Worm (Caenorhabditis elegans) whole organism, L2 larva: ENCODE data around the gene mdt-21.

Experiments used
- F13H6.1 ChIP-seq: sonication (generic microtip); optimal IDR thresholded peaks from 2 replicates; lab custom pipeline; 2016; ENCODE audit warnings: missing genetic modification characterization, missing compliant biosample characterization
- R02D3.7 ChIP-seq: fragments of 150-350 bp; optimal IDR thresholded peaks from 2 replicates; lab custom pipeline; 2014; ENCODE audit warnings: missing biosample characterization, missing genetic modification characterization
- Y55F3AM.14 ChIP-seq: fragments of 200-800 bp; sonication (Bioruptor generic); optimal IDR thresholded peaks from 2 replicates; lab custom pipeline; 2018; ENCODE audit warnings: mild to moderate bottlenecking, missing genetic modification characterization, missing compliant biosample characterization
- alr-1 ChIP-seq: fragments of 150-350 bp; optimal IDR thresholded peaks from 2 replicates; lab custom pipeline; 2014; ENCODE audit warnings: missing biosample characterization, missing genetic modification characterization
- aly-2 ChIP-seq: fragments of 150-350 bp; optimal IDR thresholded peaks from 2 replicates; lab custom pipeline; 2014; ENCODE audit warnings: missing biosample characterization, missing genetic modification characterization
- ama-1 ChIP-seq: fragments of 150-350 bp; optimal IDR thresholded peaks from 2 replicates; lab custom pipeline; 2018; ENCODE audit warnings: inconsistent platforms
- blmp-1 ChIP-seq: sonication (generic microtip); optimal IDR thresholded peaks from 2 replicates; lab custom pipeline; 2017; ENCODE audit warnings: missing genetic modification characterization, mild to moderate bottlenecking, missing compliant biosample characterization, antibody characterized with exemption, moderate library complexity; ENCODE audit not compliant: insufficient read depth
- ceh-16 ChIP-seq: fragments of 150-350 bp; optimal IDR thresholded peaks from 2 replicates; lab custom pipeline; 2014; ENCODE audit warnings: missing biosample characterization, missing genetic modification characterization
- ceh-82 ChIP-seq: fragments of 150-350 bp; optimal IDR thresholded peaks from 2 replicates; lab custom pipeline; 2014; ENCODE audit warnings: missing biosample characterization, missing genetic modification characterization
- crh-2 ChIP-seq: sonication (generic microtip); optimal IDR thresholded peaks from 2 replicates; lab custom pipeline; 2017; ENCODE audit warnings: missing biosample characterization, missing genetic modification characterization
- egl-27 ChIP-seq: sonication (generic microtip); optimal IDR thresholded peaks from 3 replicates; lab custom pipeline; 2017; ENCODE audit warnings: missing biosample characterization, missing genetic modification reagents, missing genetic modification characterization
- fos-1 ChIP-seq: fragments of 150-350 bp; optimal IDR thresholded peaks from 2 replicates; lab custom pipeline; 2014; ENCODE audit warnings: missing biosample characterization, missing genetic modification characterization
- lin-11 ChIP-seq: fragments of 150-350 bp; sonication (generic microtip); optimal IDR thresholded peaks from 2 replicates; lab custom pipeline; 2014; ENCODE audit warnings: missing biosample characterization, missing genetic modification characterization, inconsistent platforms, mixed read lengths
- lin-39 ChIP-seq: fragments of 150-350 bp; optimal IDR thresholded peaks from 2 replicates; lab custom pipeline; 2014; ENCODE audit warnings: missing biosample characterization, missing genetic modification reagents, missing genetic modification characterization
- lsy-2 ChIP-seq, 2 experiments: fragments of 150-350 bp in 1 of 2; sonication (generic microtip) in 1 of 2; optimal IDR thresholded peaks; 2 replicates each; lab custom pipeline; 2014 to 2017; ENCODE audit warnings: missing biosample characterization in 2 of 2, missing genetic modification characterization in 2 of 2
- mab-5 ChIP-seq: fragments of 150-350 bp; optimal IDR thresholded peaks from 2 replicates; lab custom pipeline; 2014; ENCODE audit warnings: missing biosample characterization, missing genetic modification characterization
- mbf-1 ChIP-seq: sonication (generic microtip); optimal IDR thresholded peaks from 2 replicates; lab custom pipeline; 2017; ENCODE audit warnings: missing biosample characterization, missing genetic modification characterization
- mdl-1 ChIP-seq, 2 experiments: fragments of 150-350 bp in 1 of 2; sonication (generic microtip) in 1 of 2; optimal IDR thresholded peaks; 2 replicates each; lab custom pipeline; 2017; ENCODE audit warnings: missing biosample characterization in 2 of 2, missing genetic modification characterization in 2 of 2
- nhr-10 ChIP-seq: sonication (generic microtip); optimal IDR thresholded peaks from 2 replicates; lab custom pipeline; 2017; ENCODE audit warnings: missing biosample characterization, missing genetic modification characterization
- nhr-11 ChIP-seq: fragments of 150-350 bp; optimal IDR thresholded peaks from 2 replicates; lab custom pipeline; 2014; ENCODE audit warnings: missing biosample characterization, missing genetic modification characterization
- nhr-12 ChIP-seq: fragments of 150-350 bp; optimal IDR thresholded peaks from 2 replicates; lab custom pipeline; 2014; ENCODE audit warnings: missing biosample characterization, missing genetic modification characterization
- nhr-129 ChIP-seq: fragments of 150-350 bp; optimal IDR thresholded peaks from 2 replicates; lab custom pipeline; 2014; ENCODE audit warnings: missing biosample characterization, missing genetic modification characterization
- nhr-21 ChIP-seq: fragments of 150-350 bp; optimal IDR thresholded peaks from 2 replicates; lab custom pipeline; 2014; ENCODE audit warnings: missing biosample characterization, missing genetic modification characterization
- nhr-237 ChIP-seq: fragments of 150-350 bp; optimal IDR thresholded peaks from 2 replicates; lab custom pipeline; 2014; ENCODE audit warnings: missing biosample characterization, missing genetic modification characterization
- nhr-25 ChIP-seq: fragments of 150-350 bp; sonication (generic microtip); optimal IDR thresholded peaks from 3 replicates; lab custom pipeline; 2014; ENCODE audit warnings: missing biosample characterization, missing genetic modification characterization
- nhr-77 ChIP-seq: fragments of 150-350 bp; optimal IDR thresholded peaks from 2 replicates; lab custom pipeline; 2014; ENCODE audit warnings: missing biosample characterization, missing genetic modification characterization
- sem-4 ChIP-seq: fragments of 150-350 bp; optimal IDR thresholded peaks from 2 replicates; lab custom pipeline; 2014; ENCODE audit warnings: missing biosample characterization, missing genetic modification reagents, missing genetic modification characterization
- skn-1 ChIP-seq: sonication (generic microtip); optimal IDR thresholded peaks from 2 replicates; lab custom pipeline; 2017; ENCODE audit warnings: missing biosample characterization, missing genetic modification characterization
- sma-9 ChIP-seq, 2 experiments: fragments of 150-350 bp in 1 of 2; sonication (generic microtip) in 1 of 2; optimal IDR thresholded peaks; 2 replicates each; lab custom pipeline; 2014 to 2016; ENCODE audit warnings: missing genetic modification characterization in 2 of 2, mild to moderate bottlenecking in 1 of 2, missing biosample characterization in 1 of 2, missing compliant biosample characterization in 1 of 2, missing genetic modification reagents in 1 of 2, moderate library complexity in 1 of 2
- unc-39 ChIP-seq: fragments of 150-350 bp; optimal IDR thresholded peaks from 2 replicates; lab custom pipeline; 2014; ENCODE audit warnings: missing biosample characterization, missing genetic modification characterization
- unc-55 ChIP-seq: fragments of 150-350 bp; sonication (generic microtip); optimal IDR thresholded peaks from 3 replicates; lab custom pipeline; 2014; ENCODE audit warnings: missing biosample characterization, missing genetic modification reagents, missing genetic modification characterization
- zag-1 ChIP-seq: fragments of 150-350 bp; optimal IDR thresholded peaks from 2 replicates; lab custom pipeline; 2014; ENCODE audit warnings: missing biosample characterization, missing genetic modification characterization
- ztf-1 ChIP-seq: fragments of 200-800 bp; sonication (Bioruptor generic); conservative IDR thresholded peaks from 2 replicates; pipeline ENCODE4 v1.3.6; 2022; ENCODE audit warnings: missing genetic modification characterization, missing compliant biosample characterization
- ztf-11 ChIP-seq: sonication (generic microtip); optimal IDR thresholded peaks from 2 replicates; lab custom pipeline; 2017; ENCODE audit warnings: missing biosample characterization, missing genetic modification characterization
- ztf-4 ChIP-seq: fragments of 150-350 bp; optimal IDR thresholded peaks from 2 replicates; lab custom pipeline; 2014; ENCODE audit warnings: missing biosample characterization, missing genetic modification characterization

Gene mdt-21

DNA sequence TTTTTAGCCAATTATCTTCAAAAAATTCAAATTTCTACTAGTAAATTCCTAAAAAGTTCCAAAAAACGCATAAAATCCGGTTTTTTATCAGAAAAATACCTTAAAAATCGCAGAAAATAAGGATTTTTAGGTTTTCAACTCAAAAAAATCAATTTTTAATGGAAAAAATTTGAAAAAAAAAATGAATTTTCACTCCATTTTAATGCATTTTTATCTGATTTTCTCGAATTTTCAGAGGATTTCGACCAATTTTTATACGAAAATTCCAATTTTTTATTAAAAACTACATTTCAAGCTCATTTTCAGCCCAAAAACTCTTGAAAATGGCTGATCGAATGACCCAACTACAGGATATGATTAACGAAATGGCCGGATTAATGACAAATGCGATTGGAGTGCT is at the start of gene mdt-21:
mdt-21 (plus strand) TSS at position 301 of the 400 bp plus-strand sequence.
- TF ChIP-seq lsy-2 (tag; optimal IDR thresholded peaks at IDR 0.05; lab: Kevin White, UChicago) (no peak), lin-11 (no peak), nhr-77 (tag; lab: Kevin White, UChicago) (no peak), crh-2 (tag; lab: Kevin White, UChicago) (no peak), sem-4 (tag; lab: Kevin White, UChicago) (no peak), unc-39 (tag; lab: Kevin White, UChicago) (no peak), mbf-1 (tag; lab: Kevin White, UChicago) (no peak)

DNA sequence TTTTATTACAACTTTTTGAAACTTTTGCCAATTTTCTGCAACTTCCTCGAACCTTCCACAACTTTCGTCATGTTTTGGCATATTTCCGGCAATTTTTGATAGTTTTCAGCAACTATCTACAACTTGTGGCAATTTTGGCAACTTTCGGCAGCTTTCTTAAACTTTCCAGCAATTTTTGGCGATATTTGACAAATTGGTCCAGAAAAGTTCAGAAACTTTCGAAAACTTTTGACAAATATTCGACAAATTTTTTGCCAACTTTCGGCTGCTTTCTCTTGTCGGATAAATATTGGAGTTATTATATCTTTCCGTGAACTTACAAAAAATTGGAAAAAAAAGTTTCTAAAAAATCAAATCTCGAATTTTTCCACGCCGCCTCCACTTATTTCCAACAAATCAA is 47.1 kb upstream of the mdt-21 start, which contains the start of gene Y41C4A.18:
Y41C4A.18 (plus strand) TSS at position 301 of the 400 bp plus-strand sequence.
- no peak for TF ChIP-seq mdl-1 (tag; optimal IDR thresholded peaks at IDR 0.05; lab: Kevin White, UChicago)
- TF ChIP-seq ztf-4, result no peak
- TF ChIP-seq blmp-1 (tag; lab: Kevin White, UChicago), result no peak
- no peak for TF ChIP-seq nhr-77 (tag; lab: Kevin White, UChicago)
- no peak for TF ChIP-seq ceh-16
- TF ChIP-seq mab-5 (tag; lab: Kevin White, UChicago), result no peak
- TF ChIP-seq unc-55 (GFP tag; lab: Kevin White, UChicago), result no peak

ce11 chrIII:11730850-11731249 is 46.6 kb upstream of the mdt-21 start:
- TF ChIP-seq sma-9 (GFP tag; optimal IDR thresholded peaks at IDR 0.05; lab: Kevin White, UChicago) (no peak), sma-9 (tag; optimal IDR thresholded peaks at IDR 0.05; lab: Kevin White, UChicago) (no peak), nhr-237 (no peak), crh-2 (tag; lab: Kevin White, UChicago) (no peak), aly-2 (tag; lab: Kevin White, UChicago) (no peak), nhr-25 (tag; lab: Kevin White, UChicago) (no peak), nhr-11 (no peak), ama-1 (no peak), alr-1 (tag; lab: Kevin White, UChicago) (no peak), ceh-16 (no peak), egl-27 (tag; lab: Kevin White, UChicago) (no peak), unc-55 (GFP tag; lab: Kevin White, UChicago) (no peak), nhr-10 (no peak)

- TF ChIP-seq sma-9 (GFP tag; optimal IDR thresholded peaks at IDR 0.05; lab: Kevin White, UChicago), result no peak
- TF ChIP-seq sma-9 (tag; optimal IDR thresholded peaks at IDR 0.05; lab: Kevin White, UChicago), result no peak
- TF ChIP-seq nhr-129 (tag; lab: Kevin White, UChicago), result no peak
- no peak for TF ChIP-seq mbf-1 (tag; lab: Kevin White, UChicago)
- no peak for TF ChIP-seq zag-1 (tag; lab: Kevin White, UChicago)
- no peak for TF ChIP-seq R02D3.7 (tag; lab: Kevin White, UChicago)
- TF ChIP-seq sem-4 (tag; lab: Kevin White, UChicago), result no peak
- no peak for TF ChIP-seq lin-11
- TF ChIP-seq mab-5 (tag; lab: Kevin White, UChicago), result no peak
- no peak for TF ChIP-seq fos-1 (tag; lab: Kevin White, UChicago)
- no peak for TF ChIP-seq egl-27 (tag; lab: Kevin White, UChicago)
- TF ChIP-seq lin-39 (tag; lab: Kevin White, UChicago), result no peak
- TF ChIP-seq nhr-12 (tag; lab: Kevin White, UChicago), result no peak
- TF ChIP-seq nhr-21, result no peak
- no peak for TF ChIP-seq nhr-77 (tag; lab: Kevin White, UChicago)
- no peak for TF ChIP-seq unc-55 (GFP tag; lab: Kevin White, UChicago)
- no peak for TF ChIP-seq unc-39 (tag; lab: Kevin White, UChicago)
- TF ChIP-seq ztf-4, result no peak
Measured at ce11 chrIII:11731491-11731890, 45.9 kb upstream of the mdt-21 start.

- TF ChIP-seq lin-39 (tag; lab: Kevin White, UChicago) (no peak), nhr-25 (tag; lab: Kevin White, UChicago) (no peak), Y55F3AM.14 (GFP tag; lab: Kevin White, UChicago) (no peak), nhr-21 (no peak), mbf-1 (tag; lab: Kevin White, UChicago) (no peak), skn-1 (no peak), ceh-16 (no peak), mdl-1 (tag; optimal IDR thresholded peaks at IDR 0.05; lab: Kevin White, UChicago) (no peak), nhr-12 (tag; lab: Kevin White, UChicago) (no peak), ztf-1 (GFP tag; lab: Robert Waterston, UW) (no peak), ceh-82 (no peak), ztf-11 (tag; lab: Kevin White, UChicago) (no peak), F13H6.1 (no peak), nhr-10 (no peak), lin-11 (no peak)
- TF ChIP-seq, all 48 proteins: peak for 0
Measured at ce11 chrIII:11732056-11732455, 45.4 kb upstream of the mdt-21 start, which contains the start of gene Y41C4A.21. Gene Y41C4A.21, plus strand, starts transcription at chrIII:11732356.
